Worm (Caenorhabditis elegans) whole organism, young adult: ENCODE measurements around the gene srw-60.

Source experiments
- C17E4.6 ChIP-seq: fragments of 200-800 bp; sonication (Bioruptor generic); IDR thresholded peaks from 2 replicates; pipeline ENCODE4 v1.3.6; 2022; ENCODE audit warnings: missing genetic modification reagents, missing genetic modification characterization, missing compliant biosample characterization
- D2030.7 ChIP-seq: fragments of 200-800 bp; sonication (Bioruptor generic); IDR thresholded peaks from 2 replicates; pipeline ENCODE4 v1.3.6; 2022; ENCODE audit warnings: missing genetic modification reagents, missing genetic modification characterization, missing compliant biosample characterization
- F22D6.2 ChIP-seq: sonication (generic microtip); optimal IDR thresholded peaks from 2 replicates; lab custom pipeline; 2016; ENCODE audit warnings: mild to moderate bottlenecking, missing genetic modification characterization, missing compliant biosample characterization
- F23B12.7 ChIP-seq: sonication (generic microtip); optimal IDR thresholded peaks from 2 replicates; lab custom pipeline; 2017; ENCODE audit warnings: missing genetic modification characterization, mild to moderate bottlenecking, missing compliant biosample characterization, antibody characterized with exemption, moderate library complexity; ENCODE audit not compliant: insufficient read depth
- F39B2.1 ChIP-seq: fragments of 200-800 bp; sonication (Bioruptor generic); IDR thresholded peaks from 2 replicates; pipeline ENCODE4 v1.3.6; 2022; ENCODE audit warnings: missing genetic modification reagents, missing genetic modification characterization, missing compliant biosample characterization
- F52B5.7 ChIP-seq: sonication (generic microtip); optimal IDR thresholded peaks from 2 replicates; lab custom pipeline; 2016; ENCODE audit warnings: mild to moderate bottlenecking, missing genetic modification characterization, missing compliant biosample characterization
- Y95B8A.8 ChIP-seq: fragments of 200-800 bp; sonication (Bioruptor generic); IDR thresholded peaks from 2 replicates; pipeline ENCODE4 v1.3.6; 2022; ENCODE audit warnings: missing genetic modification reagents, missing genetic modification characterization, missing compliant biosample characterization
- akir-1 ChIP-seq: fragments of 200-800 bp; sonication (Bioruptor generic); optimal IDR thresholded peaks from 2 replicates; lab custom pipeline; 2018; ENCODE audit warnings: mild to moderate bottlenecking, missing genetic modification characterization, moderate library complexity, missing compliant biosample characterization
- athp-1 ChIP-seq: sonication (generic microtip); optimal IDR thresholded peaks from 2 replicates; lab custom pipeline; 2017; ENCODE audit warnings: mild to moderate bottlenecking, missing genetic modification characterization, missing compliant biosample characterization
- attf-5 ChIP-seq: fragments of 200-800 bp; sonication (Bioruptor generic); optimal IDR thresholded peaks from 2 replicates; lab custom pipeline; 2018; ENCODE audit warnings: mild to moderate bottlenecking, missing genetic modification characterization, missing compliant biosample characterization
- attf-6 ChIP-seq: fragments of 200-800 bp; sonication (Bioruptor generic); IDR thresholded peaks from 2 replicates; pipeline ENCODE4 v1.3.6; 2022; ENCODE audit warnings: missing genetic modification reagents, missing genetic modification characterization, missing compliant biosample characterization
- ceh-100 ChIP-seq: fragments of 200-800 bp; sonication (Bioruptor generic); IDR thresholded peaks from 2 replicates; pipeline ENCODE4 v1.3.6; 2022; ENCODE audit warnings: missing genetic modification reagents, missing genetic modification characterization, missing compliant biosample characterization
- ceh-27 ChIP-seq: fragments of 200-800 bp; sonication (Bioruptor generic); optimal IDR thresholded peaks from 2 replicates; lab custom pipeline; 2018; ENCODE audit warnings: mild to moderate bottlenecking, missing genetic modification characterization, moderate library complexity, missing compliant biosample characterization
- ceh-58 ChIP-seq: fragments of 200-800 bp; sonication (Bioruptor generic); IDR thresholded peaks from 2 replicates; pipeline ENCODE4 v1.3.6; 2022; ENCODE audit warnings: missing genetic modification characterization, missing compliant biosample characterization
- die-1 ChIP-seq: sonication (generic microtip); optimal IDR thresholded peaks from 2 replicates; lab custom pipeline; 2016; ENCODE audit warnings: missing genotype, mild to moderate bottlenecking, missing genetic modification characterization, missing compliant biosample characterization
- efl-1 ChIP-seq: fragments of 150-350 bp; optimal IDR thresholded peaks from 2 replicates; lab custom pipeline; 2014; ENCODE audit warnings: missing biosample characterization, missing genetic modification reagents, missing genetic modification characterization
- egl-18 ChIP-seq: fragments of 200-800 bp; sonication (Bioruptor generic); IDR thresholded peaks from 2 replicates; pipeline ENCODE4 v1.3.6; 2022; ENCODE audit warnings: missing genetic modification reagents, missing genetic modification characterization, missing compliant biosample characterization
- egrh-3 ChIP-seq: fragments of 200-800 bp; sonication (Bioruptor generic); IDR thresholded peaks from 2 replicates; pipeline ENCODE4 v1.3.6; 2022; ENCODE audit warnings: missing genetic modification reagents, missing genetic modification characterization, missing compliant biosample characterization
- ets-4 ChIP-seq: fragments of 200-800 bp; sonication (Bioruptor generic); optimal IDR thresholded peaks from 2 replicates; lab custom pipeline; 2018; ENCODE audit warnings: mild to moderate bottlenecking, missing genetic modification characterization, missing compliant biosample characterization
- him-1 ChIP-seq: sonication (generic microtip); optimal IDR thresholded peaks from 2 replicates; lab custom pipeline; 2016; ENCODE audit warnings: missing genotype, missing genetic modification reagents, missing genetic modification characterization, missing compliant biosample characterization
- hmg-1.2 ChIP-seq: fragments of 200-800 bp; sonication (Bioruptor generic); IDR thresholded peaks from 2 replicates; pipeline ENCODE4 v1.3.6; 2022; ENCODE audit warnings: missing genetic modification reagents, missing genetic modification characterization, missing compliant biosample characterization
- lag-1 ChIP-seq: fragments of 200-800 bp; sonication (Bioruptor generic); IDR thresholded peaks from 2 replicates; pipeline ENCODE4 v1.3.6; 2022; ENCODE audit warnings: missing genetic modification reagents, missing genetic modification characterization, missing compliant biosample characterization
- let-526 ChIP-seq: fragments of 200-800 bp; sonication (Bioruptor generic); IDR thresholded peaks from 2 replicates; pipeline ENCODE4 v1.3.6; 2022; ENCODE audit warnings: missing genetic modification reagents, missing genetic modification characterization, missing compliant biosample characterization
- let-607 ChIP-seq, 2 experiments: fragments of 200-800 bp in 1 of 2; sonication (Bioruptor generic) in 1 of 2; sonication (generic microtip) in 1 of 2; optimal IDR thresholded peaks; 2 replicates each; lab custom pipeline; 2016 to 2018; ENCODE audit warnings: mild to moderate bottlenecking in 2 of 2, missing compliant biosample characterization in 2 of 2, missing genetic modification characterization in 2 of 2, moderate library complexity in 2 of 2, missing genotype in 1 of 2
- lin-54 ChIP-seq: fragments of 200-800 bp; sonication (Bioruptor generic); optimal IDR thresholded peaks from 2 replicates; lab custom pipeline; 2018; ENCODE audit warnings: mild to moderate bottlenecking, missing genetic modification characterization, missing compliant biosample characterization
- lir-1 ChIP-seq: fragments of 200-800 bp; sonication (Bioruptor generic); conservative IDR thresholded peaks from 2 replicates; pipeline ENCODE4 v1.3.6; 2022; ENCODE audit warnings: missing genetic modification reagents, missing genetic modification characterization, missing compliant biosample characterization
- lsl-1 ChIP-seq: fragments of 200-800 bp; sonication (Bioruptor generic); optimal IDR thresholded peaks from 2 replicates; lab custom pipeline; 2018; ENCODE audit warnings: mild to moderate bottlenecking, missing genetic modification characterization, moderate library complexity, missing compliant biosample characterization
- lsy-27 ChIP-seq: sonication (generic microtip); optimal IDR thresholded peaks from 2 replicates; lab custom pipeline; 2017; ENCODE audit warnings: missing genetic modification characterization, mild to moderate bottlenecking, missing compliant biosample characterization, antibody characterized with exemption, missing genotype, borderline replicate concordance; ENCODE audit not compliant: insufficient read depth
- madf-10 ChIP-seq: sonication (generic microtip); optimal IDR thresholded peaks from 2 replicates; lab custom pipeline; 2016; ENCODE audit warnings: mild to moderate bottlenecking, missing genetic modification characterization, missing compliant biosample characterization
- madf-3 ChIP-seq: fragments of 200-800 bp; sonication (Bioruptor generic); IDR thresholded peaks from 2 replicates; pipeline ENCODE4 v1.3.6; 2022; ENCODE audit warnings: missing genetic modification reagents, missing genetic modification characterization, missing compliant biosample characterization
- madf-6 ChIP-seq: fragments of 200-800 bp; sonication (Bioruptor generic); IDR thresholded peaks from 2 replicates; pipeline ENCODE4 v1.3.6; 2022; ENCODE audit warnings: missing genetic modification reagents, missing genetic modification characterization, missing compliant biosample characterization
- mel-28 ChIP-seq: sonication (generic microtip); optimal IDR thresholded peaks from 2 replicates; lab custom pipeline; 2016; ENCODE audit warnings: borderline replicate concordance, mild to moderate bottlenecking, missing genetic modification characterization, missing compliant biosample characterization
- mxl-1 ChIP-seq: sonication (generic microtip); optimal IDR thresholded peaks from 2 replicates; lab custom pipeline; 2016; ENCODE audit warnings: missing genetic modification characterization, missing compliant biosample characterization
- nfya-1 ChIP-seq: sonication (generic microtip); optimal IDR thresholded peaks from 2 replicates; lab custom pipeline; 2017; ENCODE audit warnings: antibody characterized with exemption, missing compliant biosample characterization, missing genetic modification characterization, borderline replicate concordance; ENCODE audit not compliant: insufficient read depth
- nfya-2 ChIP-seq: fragments of 200-800 bp; sonication (Bioruptor generic); IDR thresholded peaks from 2 replicates; pipeline ENCODE4 v1.3.6; 2022; ENCODE audit warnings: missing genetic modification reagents, missing genetic modification characterization, missing compliant biosample characterization
- nhr-179 ChIP-seq: sonication (generic microtip); optimal IDR thresholded peaks from 2 replicates; lab custom pipeline; 2016; ENCODE audit warnings: mild to moderate bottlenecking, missing genetic modification characterization, missing compliant biosample characterization
- nhr-80 ChIP-seq: sonication (generic microtip); optimal IDR thresholded peaks from 2 replicates; lab custom pipeline; 2016; ENCODE audit warnings: missing genetic modification characterization, missing compliant biosample characterization
- pbrm-1 ChIP-seq: fragments of 200-800 bp; sonication (Bioruptor generic); IDR thresholded peaks from 2 replicates; pipeline ENCODE4 v1.3.6; 2022; ENCODE audit warnings: missing genetic modification reagents, missing genetic modification characterization, missing compliant biosample characterization
- sdz-38 ChIP-seq: sonication (generic microtip); optimal IDR thresholded peaks from 2 replicates; lab custom pipeline; 2016; ENCODE audit warnings: missing genotype, missing genetic modification characterization, missing compliant biosample characterization
- sea-2 ChIP-seq: fragments of 200-800 bp; sonication (Bioruptor generic); IDR thresholded peaks from 2 replicates; pipeline ENCODE4 v1.3.6; 2022; ENCODE audit warnings: missing genetic modification characterization, missing compliant biosample characterization
- snpc-1.1 ChIP-seq: sonication (generic microtip); optimal IDR thresholded peaks from 2 replicates; lab custom pipeline; 2017; ENCODE audit warnings: missing genetic modification characterization, mild to moderate bottlenecking, missing compliant biosample characterization, antibody characterized with exemption, moderate library complexity, missing genotype, missing genetic modification reagents; ENCODE audit not compliant: insufficient read depth
- snpc-4 ChIP-seq, 5 experiments: fragments of 150-350 bp in 1 of 5; sonication (generic microtip) in 4 of 5; optimal IDR thresholded peaks; 2 replicates each; lab custom pipeline; 2014 to 2018; ENCODE audit warnings: missing genetic modification characterization in 5 of 5, missing biosample characterization in 3 of 5, antibody characterized with exemption in 2 of 5, mild to moderate bottlenecking in 2 of 5, missing compliant biosample characterization in 2 of 5, missing genotype in 2 of 5, moderate library complexity in 2 of 5, missing genetic modification reagents in 1 of 5
- tbp1 ChIP-seq: fragments of 200-800 bp; sonication (Bioruptor generic); optimal IDR thresholded peaks from 2 replicates; lab custom pipeline; 2018; ENCODE audit warnings: mild to moderate bottlenecking, missing genetic modification characterization, missing compliant biosample characterization
- tbx-9 ChIP-seq: sonication (generic microtip); optimal IDR thresholded peaks from 2 replicates; lab custom pipeline; 2016; ENCODE audit warnings: borderline replicate concordance, missing genetic modification characterization, inconsistent platforms, missing compliant biosample characterization
- tlf-1 ChIP-seq: fragments of 200-800 bp; sonication (Bioruptor generic); optimal IDR thresholded peaks from 2 replicates; lab custom pipeline; 2018; ENCODE audit warnings: mild to moderate bottlenecking, missing genetic modification characterization, missing compliant biosample characterization
- unc-130 ChIP-seq: sonication (generic microtip); optimal IDR thresholded peaks from 2 replicates; lab custom pipeline; 2016; ENCODE audit warnings: missing genetic modification reagents, missing genetic modification characterization, missing compliant biosample characterization
- xnd-1 ChIP-seq: sonication (generic microtip); optimal IDR thresholded peaks from 2 replicates; lab custom pipeline; 2016; ENCODE audit warnings: missing genotype, missing genetic modification reagents, missing genetic modification characterization, missing compliant biosample characterization
- zim-3 ChIP-seq: sonication (generic microtip); optimal IDR thresholded peaks from 2 replicates; lab custom pipeline; 2017; ENCODE audit warnings: mild to moderate bottlenecking, missing genetic modification characterization, moderate library complexity, missing compliant biosample characterization

Gene srw-60

DNA sequence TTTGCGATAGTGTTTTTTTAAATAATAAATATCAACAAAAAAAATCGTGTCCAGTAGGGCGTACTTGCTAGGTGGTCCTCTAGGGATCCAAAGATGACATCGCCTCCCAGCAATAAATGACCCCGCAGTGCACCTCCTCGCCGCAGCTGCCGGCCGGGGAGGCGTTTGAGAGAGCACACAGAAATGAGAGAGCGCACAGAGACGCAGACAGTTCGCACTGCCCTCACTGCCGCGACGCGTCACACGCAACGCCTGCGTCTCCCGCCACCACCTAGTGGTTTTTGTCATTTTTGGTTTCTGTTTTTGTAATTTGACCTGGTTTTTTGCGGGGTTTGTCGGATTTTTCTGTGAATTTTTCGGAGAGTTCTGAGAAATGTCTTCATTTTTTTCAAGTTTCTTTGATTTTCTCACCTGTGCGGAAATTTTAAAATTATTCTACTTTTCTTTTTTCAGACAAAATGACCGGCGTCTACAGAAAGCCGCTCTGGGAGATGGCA lies 29.5 kb downstream of the srw-60 start, which contains the start of gene lido-7 (continued):
- TF ChIP-seq lag-1 (GFP tag; lab: Robert Waterston, UW) = no peak
- TF ChIP-seq die-1 = no peak
- 0 out of 2 replicates have a peak, but pooled peaks have one; percentile 55 for TF ChIP-seq egl-18 (GFP tag; lab: Robert Waterston, UW)
- no peak for TF ChIP-seq D2030.7 (GFP tag; lab: Robert Waterston, UW)
- no peak for TF ChIP-seq lir-1 (GFP tag; lab: Robert Waterston, UW)
- no peak for TF ChIP-seq pbrm-1 (GFP tag; lab: Robert Waterston, UW)
- peak; percentile 44 for TF ChIP-seq F23B12.7 (tag; lab: Kevin White, UChicago)
- no peak for TF ChIP-seq F22D6.2 (tag; lab: Kevin White, UChicago)
- TF ChIP-seq tbp1 (GFP tag; lab: Kevin White, UChicago) = no peak
- no peak for TF ChIP-seq ets-4 (GFP tag; lab: Kevin White, UChicago)
- no peak for TF ChIP-seq xnd-1 (tag; lab: Kevin White, UChicago)
- no peak for TF ChIP-seq zim-3 (tag; lab: Kevin White, UChicago)
- TF ChIP-seq hmg-1.2 (GFP tag; lab: Robert Waterston, UW) = peak; percentile 94
- TF ChIP-seq mxl-1 = no peak
- TF ChIP-seq lin-54 (GFP tag; lab: Kevin White, UChicago) = no peak
- TF ChIP-seq C17E4.6 (GFP tag; lab: Robert Waterston, UW) = no peak
- no peak for TF ChIP-seq akir-1 (GFP tag; lab: Kevin White, UChicago)
- peak; percentile 50; the same call in 1 of the 2 replicates for TF ChIP-seq madf-6 (GFP tag; lab: Robert Waterston, UW)
- TF ChIP-seq mel-28 (tag; lab: Kevin White, UChicago) = no peak
- TF ChIP-seq lsl-1 = no peak
- no peak for TF ChIP-seq lsy-27 (tag; lab: Kevin White, UChicago)
- peak; percentile 83; the same call in 1 of the 2 replicates for TF ChIP-seq egrh-3
- TF ChIP-seq sea-2 (GFP tag; lab: Robert Waterston, UW) = no peak
- TF ChIP-seq madf-10 = peak; percentile 11
- peak; percentile 58 for TF ChIP-seq nhr-80 (tag; lab: Kevin White, UChicago)
- TF ChIP-seq nhr-179 (tag; lab: Kevin White, UChicago) = no peak
- no peak for TF ChIP-seq F39B2.1 (GFP tag; lab: Robert Waterston, UW)
- TF ChIP-seq ceh-100 (GFP tag; lab: Robert Waterston, UW) = peak; percentile 74
- peak; percentile 63 for TF ChIP-seq ceh-27 (GFP tag; lab: Kevin White, UChicago)
- no peak for TF ChIP-seq let-607 (tag; optimal IDR thresholded peaks at IDR 0.05; lab: Kevin White, UChicago)
- TF ChIP-seq him-1 = no peak
- TF ChIP-seq nfya-2 = no peak
- no peak for TF ChIP-seq unc-130 (GFP tag; lab: Kevin White, UChicago)
- TF ChIP-seq attf-6 (GFP tag; lab: Robert Waterston, UW) = no peak
- TF ChIP-seq athp-1 (tag; lab: Kevin White, UChicago) = no peak
- TF ChIP-seq ceh-58 (GFP tag; lab: Robert Waterston, UW) = no peak
- no peak for TF ChIP-seq sdz-38 (tag; lab: Kevin White, UChicago)
- no peak for TF ChIP-seq Y95B8A.8 (GFP tag; lab: Robert Waterston, UW)
- TF ChIP-seq snpc-4 (GFP tag; optimal IDR thresholded peaks at IDR 0.05; lab: Kevin White, UChicago) = no peak
- no peak for TF ChIP-seq snpc-4 (tag; optimal IDR thresholded peaks at IDR 0.05; lab: Kevin White, UChicago)
- peak; percentile 74 for TF ChIP-seq attf-5 (GFP tag; lab: Kevin White, UChicago)
- TF ChIP-seq let-526 = no peak
- no peak for TF ChIP-seq tlf-1 (GFP tag; lab: Kevin White, UChicago)
- TF ChIP-seq nfya-1 (tag; lab: Kevin White, UChicago) = no peak
- no peak for TF ChIP-seq snpc-1.1
- peak; percentile 16 for TF ChIP-seq efl-1 (GFP tag; lab: Kevin White, UChicago)
- peak; percentile 85 for TF ChIP-seq madf-3 (GFP tag; lab: Robert Waterston, UW)
- no peak for TF ChIP-seq F52B5.7
- no peak for TF ChIP-seq tbx-9 (tag; lab: Kevin White, UChicago)
